Worm (Caenorhabditis elegans) whole organism, L3 larva: ENCODE measurements around the gene R08F11.7.
A peak's percentile ranks its signal among the peaks of the same experiment; 100 is the strongest.

Experiments
- R02D3.7 ChIP-seq: fragments of 150-350 bp; optimal IDR thresholded peaks from 2 replicates; lab custom pipeline; 2014; ENCODE audit warnings: missing biosample characterization, missing genetic modification characterization
- aly-2 ChIP-seq: fragments of 150-350 bp; optimal IDR thresholded peaks from 2 replicates; lab custom pipeline; 2014; ENCODE audit warnings: missing biosample characterization, missing genetic modification characterization
- ama-1 ChIP-seq: fragments of 150-350 bp; optimal IDR thresholded peaks from 2 replicates; lab custom pipeline; 2018
- ceh-16 ChIP-seq: sonication (generic microtip); optimal IDR thresholded peaks from 2 replicates; lab custom pipeline; 2017; ENCODE audit warnings: missing biosample characterization, missing genetic modification characterization
- ceh-28 ChIP-seq: fragments of 150-350 bp; optimal IDR thresholded peaks from 2 replicates; lab custom pipeline; 2014; ENCODE audit warnings: missing biosample characterization, missing genetic modification reagents, missing genetic modification characterization
- ceh-9 ChIP-seq: sonication (generic microtip); optimal IDR thresholded peaks from 2 replicates; lab custom pipeline; 2018; ENCODE audit warnings: missing biosample characterization, missing genetic modification characterization
- daf-12 ChIP-seq: fragments of 150-350 bp; optimal IDR thresholded peaks from 2 replicates; lab custom pipeline; 2014; ENCODE audit warnings: missing biosample characterization, missing genetic modification reagents, missing genetic modification characterization
- egl-27 ChIP-seq: sonication (generic microtip); optimal IDR thresholded peaks from 4 replicates; lab custom pipeline; 2017; ENCODE audit warnings: missing biosample characterization, missing genetic modification reagents, missing genetic modification characterization
- elt-1 ChIP-seq: fragments of 150-350 bp; optimal IDR thresholded peaks from 2 replicates; lab custom pipeline; 2014; ENCODE audit warnings: missing biosample characterization, missing genetic modification characterization
- elt-2 ChIP-seq: sonication (generic microtip); optimal IDR thresholded peaks from 2 replicates; lab custom pipeline; 2016; ENCODE audit warnings: missing genetic modification reagents, mild to moderate bottlenecking, missing genetic modification characterization, missing compliant biosample characterization
- eor-1 ChIP-seq, 2 experiments: fragments of 150-350 bp; optimal IDR thresholded peaks; 2 replicates each; lab custom pipeline; 2014 to 2018; ENCODE audit warnings: missing biosample characterization in 2 of 2, missing genetic modification characterization in 2 of 2
- fkh-10 ChIP-seq: sonication (generic microtip); optimal IDR thresholded peaks from 2 replicates; lab custom pipeline; 2017; ENCODE audit warnings: missing biosample characterization, missing genetic modification reagents, missing genetic modification characterization
- hmg-11 ChIP-seq: sonication (generic microtip); optimal IDR thresholded peaks from 2 replicates; lab custom pipeline; 2016; ENCODE audit warnings: missing genetic modification characterization, missing compliant biosample characterization
- lin-39 ChIP-seq: fragments of 150-350 bp; optimal IDR thresholded peaks from 2 replicates; lab custom pipeline; 2018; ENCODE audit warnings: missing biosample characterization, missing genetic modification reagents, missing genetic modification characterization
- lsy-12 ChIP-seq: sonication (generic microtip); optimal IDR thresholded peaks from 2 replicates; lab custom pipeline; 2016; ENCODE audit warnings: mild to moderate bottlenecking, missing genetic modification characterization, missing compliant biosample characterization
- mml-1 ChIP-seq: fragments of 150-350 bp; sonication (generic microtip); optimal IDR thresholded peaks from 3 replicates; lab custom pipeline; 2014; ENCODE audit warnings: missing biosample characterization, missing genetic modification characterization
- nhr-11 ChIP-seq: fragments of 150-350 bp; optimal IDR thresholded peaks from 2 replicates; lab custom pipeline; 2014; ENCODE audit warnings: missing biosample characterization, missing genetic modification characterization
- nhr-12 ChIP-seq: fragments of 150-350 bp; optimal IDR thresholded peaks from 2 replicates; lab custom pipeline; 2014; ENCODE audit warnings: missing biosample characterization, missing genetic modification characterization
- nhr-237 ChIP-seq: fragments of 150-350 bp; optimal IDR thresholded peaks from 2 replicates; lab custom pipeline; 2014; ENCODE audit warnings: missing biosample characterization, missing genetic modification characterization
- nhr-43 ChIP-seq: sonication (generic microtip); optimal IDR thresholded peaks from 2 replicates; lab custom pipeline; 2016; ENCODE audit warnings: mild to moderate bottlenecking, missing genetic modification characterization, missing compliant biosample characterization; ENCODE audit not compliant: poor library complexity, severe bottlenecking
- nhr-67 ChIP-seq: fragments of 150-350 bp; optimal IDR thresholded peaks from 2 replicates; lab custom pipeline; 2014; ENCODE audit warnings: missing biosample characterization, missing genetic modification characterization
- nhr-76 ChIP-seq: fragments of 150-350 bp; sonication (generic microtip); optimal IDR thresholded peaks from 5 replicates; lab custom pipeline; 2014; ENCODE audit warnings: missing biosample characterization, missing genetic modification characterization
- nhr-77 ChIP-seq: fragments of 150-350 bp; optimal IDR thresholded peaks from 2 replicates; lab custom pipeline; 2014; ENCODE audit warnings: missing biosample characterization, missing genetic modification characterization
- pha-4 ChIP-seq: fragments of 150-350 bp; optimal IDR thresholded peaks from 2 replicates; lab custom pipeline; 2014; ENCODE audit warnings: missing biosample characterization, missing genetic modification reagents, missing genetic modification characterization
- pqm-1 ChIP-seq: fragments of 150-350 bp; optimal IDR thresholded peaks from 2 replicates; lab custom pipeline; 2017; ENCODE audit warnings: missing biosample characterization, missing genetic modification characterization, inconsistent platforms
- sea-2 ChIP-seq: fragments of 150-350 bp; sonication (generic microtip); optimal IDR thresholded peaks from 4 replicates; lab custom pipeline; 2014; ENCODE audit warnings: missing biosample characterization, missing genetic modification reagents, missing genetic modification characterization
- skn-1 ChIP-seq: fragments of 150-350 bp; optimal IDR thresholded peaks from 2 replicates; lab custom pipeline; 2014; ENCODE audit warnings: missing biosample characterization, missing genetic modification characterization
- snpc-4 ChIP-seq: fragments of 150-350 bp; optimal IDR thresholded peaks from 2 replicates; lab custom pipeline; 2014; ENCODE audit warnings: missing biosample characterization, missing genetic modification characterization
- tbx-2 ChIP-seq: sonication (generic microtip); optimal IDR thresholded peaks from 2 replicates; lab custom pipeline; 2016; ENCODE audit warnings: mild to moderate bottlenecking, missing genetic modification characterization, missing compliant biosample characterization
- unc-39 ChIP-seq: sonication (generic microtip); optimal IDR thresholded peaks from 4 replicates; lab custom pipeline; 2017; ENCODE audit warnings: missing biosample characterization, missing genetic modification characterization
- zag-1 ChIP-seq: fragments of 150-350 bp; optimal IDR thresholded peaks from 2 replicates; lab custom pipeline; 2014; ENCODE audit warnings: missing biosample characterization, missing genetic modification characterization
- ztf-11 ChIP-seq: fragments of 150-350 bp; optimal IDR thresholded peaks from 2 replicates; lab custom pipeline; 2014; ENCODE audit warnings: missing biosample characterization, missing genetic modification characterization

The R08F11.7 gene

DNA sequence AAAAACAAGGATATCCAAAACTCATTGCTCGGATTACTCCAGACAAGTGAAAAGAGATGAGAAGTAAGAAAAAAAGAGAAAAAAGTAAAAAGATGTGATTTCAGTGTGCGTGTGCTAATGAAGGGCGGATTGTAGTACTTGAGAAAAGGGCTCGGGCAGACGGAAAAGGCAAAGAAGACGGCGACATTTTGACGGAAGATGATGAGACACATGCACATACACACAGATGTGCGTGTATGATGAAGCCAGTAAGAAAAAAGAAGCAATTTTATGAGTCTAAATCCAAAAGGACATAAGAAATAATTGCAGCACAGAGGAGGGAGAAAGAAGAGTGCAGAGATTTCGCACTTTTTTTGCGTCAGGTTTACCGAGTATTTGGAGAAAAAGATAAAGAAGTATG, 1.3 kb upstream of the R08F11.7 start:
- TF ChIP-seq pha-4 (tag; lab: Kevin White, UChicago): no peak
- peak; percentile 22 for TF ChIP-seq fkh-10 (GFP tag; lab: Kevin White, UChicago)
- TF ChIP-seq nhr-76 (tag; lab: Kevin White, UChicago): no peak
- no peak for TF ChIP-seq skn-1
- no peak for TF ChIP-seq elt-1 (tag; lab: Kevin White, UChicago)
- no peak for TF ChIP-seq egl-27 (tag; lab: Kevin White, UChicago)
- no peak for TF ChIP-seq lsy-12 (tag; lab: Kevin White, UChicago)
- TF ChIP-seq, all 47 proteins: peak for 1

DNA sequence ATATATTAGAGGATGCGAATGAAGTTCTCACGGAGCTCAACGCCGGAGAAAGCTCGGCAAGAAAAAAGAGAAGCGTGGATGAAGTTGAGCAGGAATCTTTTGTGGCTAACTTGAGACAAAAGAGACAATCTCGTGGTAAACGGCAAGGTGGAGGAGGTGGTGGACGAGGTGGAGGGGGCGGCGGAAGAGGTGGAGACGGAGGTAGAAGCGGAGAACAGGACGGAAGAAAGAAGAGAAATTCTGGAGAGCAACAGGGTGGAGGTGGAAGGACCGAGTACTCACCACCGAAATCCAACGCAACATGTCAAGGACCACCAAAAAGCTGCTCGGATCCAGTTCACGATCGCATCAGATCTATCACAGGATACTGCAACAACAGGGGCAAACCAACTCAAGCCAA, 554 bp downstream of the R08F11.7 start:
- TF ChIP-seq aly-2 (tag; lab: Kevin White, UChicago) (no peak), hmg-11 (tag; lab: Kevin White, UChicago) (no peak), egl-27 (tag; lab: Kevin White, UChicago) (no peak), daf-12 (no peak)
- TF ChIP-seq, all 47 proteins: peak for 0

- TF ChIP-seq snpc-4 (tag; lab: Kevin White, UChicago) (no peak), daf-12 (no peak), nhr-43 (tag; lab: Kevin White, UChicago) (no peak), lsy-12 (tag; lab: Kevin White, UChicago) (no peak), nhr-77 (tag; lab: Kevin White, UChicago) (no peak), ceh-28 (tag; lab: Kevin White, UChicago) (no peak), ceh-9 (tag; lab: Kevin White, UChicago) (no peak), tbx-2 (tag; lab: Kevin White, UChicago) (no peak), ama-1 (lab: Kevin White, UChicago) (no peak), aly-2 (tag; lab: Kevin White, UChicago) (no peak), eor-1 (tag; optimal IDR thresholded peaks at IDR 0.05; lab: Kevin White, UChicago) (no peak), R02D3.7 (tag; lab: Kevin White, UChicago) (no peak), mml-1 (no peak)
Measured at ce11 chrV:3799737-3800136, 9.9 kb downstream of the R08F11.7 start.

DNA sequence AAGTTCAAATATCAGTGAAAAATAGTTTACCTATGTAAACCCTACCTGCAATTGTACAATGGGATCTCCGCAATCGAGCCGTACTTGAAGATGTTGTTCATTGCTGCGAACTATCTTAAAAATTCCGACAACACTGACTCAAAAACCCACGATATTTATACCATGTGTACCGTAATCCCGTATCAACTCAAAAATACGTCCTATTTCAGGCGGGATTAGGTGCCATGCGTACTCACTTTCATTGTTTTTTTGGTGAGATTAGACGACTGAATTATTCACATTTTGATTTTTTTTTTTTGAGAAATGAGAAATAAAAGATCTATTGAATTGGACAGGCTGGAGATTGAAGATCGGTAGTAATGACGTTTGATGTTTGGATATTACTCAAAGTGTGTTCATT, 10.5 kb downstream of the R08F11.7 start, which contains the start of gene srt-30:
srt-30 (minus strand) TSS at position 101 of the 400 bp plus-strand sequence.
- no peak for TF ChIP-seq sea-2 (GFP tag; lab: Kevin White, UChicago)
- TF ChIP-seq zag-1 (tag; lab: Kevin White, UChicago): no peak
- TF ChIP-seq unc-39 (tag; lab: Kevin White, UChicago): no peak
- no peak for TF ChIP-seq ceh-16 (tag; lab: Kevin White, UChicago)
- no peak for TF ChIP-seq elt-1 (tag; lab: Kevin White, UChicago)
- no peak for TF ChIP-seq snpc-4 (tag; lab: Kevin White, UChicago)

ce11 chrV:3801787-3802417, 12.0 kb downstream of the R08F11.7 start:
- TF ChIP-seq skn-1 (no peak), ztf-11 (tag; lab: Kevin White, UChicago) (no peak), R02D3.7 (tag; lab: Kevin White, UChicago) (no peak)
- TF ChIP-seq, all 47 proteins: peak for 0

ce11 chrV:3803343-3803742, 13.5 kb downstream of the R08F11.7 start, which contains the start of gene cyp-33C8:
Gene cyp-33C8, minus strand, starts transcription at chrV:3803542.
- peak; percentile 5 for TF ChIP-seq snpc-4 (tag; lab: Kevin White, UChicago)
- TF ChIP-seq pqm-1: peak; percentile 24
- peak; percentile 21 for TF ChIP-seq elt-2 (tag; lab: Kevin White, UChicago)
- TF ChIP-seq nhr-237 (tag; lab: Kevin White, UChicago): no peak
- TF ChIP-seq mml-1: no peak
- TF ChIP-seq daf-12: no peak
- TF ChIP-seq zag-1 (tag; lab: Kevin White, UChicago): no peak
- no peak for TF ChIP-seq nhr-76 (tag; lab: Kevin White, UChicago)
- no peak for TF ChIP-seq nhr-12
- peak; percentile 20 for TF ChIP-seq lin-39 (tag; lab: Kevin White, UChicago)
- TF ChIP-seq nhr-67 (tag; lab: Kevin White, UChicago): no peak
- TF ChIP-seq nhr-11 (tag; lab: Kevin White, UChicago): no peak
- TF ChIP-seq nhr-43 (tag; lab: Kevin White, UChicago): no peak
- TF ChIP-seq ceh-16 (tag; lab: Kevin White, UChicago): no peak
- TF ChIP-seq, all 47 proteins: peak for 4
